Fruit fly (Drosophila melanogaster): ENCODE data around the gene CG17325.

DNA sequence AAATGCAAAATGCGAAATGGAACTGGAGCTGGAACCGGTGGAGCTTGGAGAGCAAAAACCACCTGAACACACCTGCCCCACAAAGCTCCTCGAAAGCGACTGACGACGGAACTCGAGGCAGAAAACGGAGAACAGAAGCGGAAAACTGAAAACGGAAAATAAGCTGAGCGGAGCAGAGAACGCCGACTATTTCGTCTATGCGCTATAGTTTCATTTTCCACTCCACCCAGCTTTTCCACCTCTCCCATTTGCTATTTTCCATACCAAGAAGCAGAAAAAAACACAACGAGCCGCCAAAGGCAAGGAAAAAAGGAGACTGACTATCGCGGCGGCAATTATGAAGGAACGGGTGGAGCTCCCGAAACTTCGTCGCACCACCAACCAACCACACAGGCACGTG is 19.6 kb upstream of the CG17325 start, which contains the start of gene ham:
- no peak for TF ChIP-seq CTCF (optimal IDR thresholded peaks at IDR 0.05)
- TF ChIP-seq CG8478 (optimal IDR thresholded peaks at IDR 0.05), result no peak

Measured in S2 (cell line).